Worm (Caenorhabditis elegans) whole organism, midembryonic: Measurements from ENCODE around the gene rpl-32.

Experiments used
- T22C8.4 ChIP-seq: fragments of 200-800 bp; sonication (Bioruptor generic); IDR thresholded peaks from 2 replicates; pipeline ENCODE4 v1.3.6; 2022; ENCODE audit warnings: missing genetic modification characterization, missing compliant biosample characterization
- cog-1 ChIP-seq: sonication (generic microtip); optimal IDR thresholded peaks from 2 replicates; lab custom pipeline; 2016; ENCODE audit warnings: missing genetic modification characterization, missing compliant biosample characterization
- flt-1 ChIP-seq: fragments of 200-800 bp; sonication (Bioruptor generic); IDR thresholded peaks from 2 replicates; pipeline ENCODE4 v1.3.6; 2022; ENCODE audit warnings: missing genetic modification characterization, missing compliant biosample characterization
- klf-2 ChIP-seq: fragments of 200-800 bp; sonication (Bioruptor generic); conservative IDR thresholded peaks from 2 replicates; pipeline ENCODE4 v1.3.6; 2022; ENCODE audit warnings: missing genetic modification reagents, missing genetic modification characterization, missing compliant biosample characterization
- med-1 ChIP-seq: sonication (generic microtip); optimal IDR thresholded peaks from 2 replicates; lab custom pipeline; 2017; ENCODE audit warnings: missing genetic modification characterization, mild to moderate bottlenecking, missing compliant biosample characterization, antibody characterized with exemption, missing genetic modification reagents; ENCODE audit not compliant: insufficient read depth
- ref-1 ChIP-seq: fragments of 200-800 bp; sonication (Bioruptor generic); conservative IDR thresholded peaks from 2 replicates; pipeline ENCODE4 v1.3.6; 2022; ENCODE audit warnings: missing genetic modification reagents, missing genetic modification characterization, missing compliant biosample characterization
- tab-1 ChIP-seq: fragments of 200-800 bp; sonication (Bioruptor generic); IDR thresholded peaks from 2 replicates; pipeline ENCODE4 v1.3.6; 2022; ENCODE audit warnings: missing genetic modification characterization, missing compliant biosample characterization
- ztf-23 ChIP-seq: fragments of 200-800 bp; sonication (Bioruptor generic); IDR thresholded peaks from 2 replicates; pipeline ENCODE4 v1.3.6; 2022; ENCODE audit warnings: missing genetic modification reagents, missing genetic modification characterization, missing compliant biosample characterization
- ztf-29 ChIP-seq: fragments of 200-800 bp; sonication (Bioruptor generic); IDR thresholded peaks from 2 replicates; pipeline ENCODE4 v1.3.6; 2022; ENCODE audit warnings: missing genetic modification reagents, missing genetic modification characterization, missing compliant biosample characterization

The rpl-32 gene

ce11 chrII:9026348-9026747, 30.5 kb downstream of the rpl-32 start:
- TF ChIP-seq ztf-29 (GFP tag; lab: Robert Waterston, UW) (no peak), tab-1 (no peak), med-1 (no peak), ztf-23 (GFP tag; lab: Robert Waterston, UW) (no peak), ref-1 (no peak), klf-2 (GFP tag; lab: Robert Waterston, UW) (no peak)

ce11 chrII:9024312-9024711, 32.6 kb downstream of the rpl-32 start:
- TF ChIP-seq tab-1 (no peak), ref-1 (no peak), ztf-23 (GFP tag; lab: Robert Waterston, UW) (no peak), ztf-29 (GFP tag; lab: Robert Waterston, UW) (no peak), flt-1 (GFP tag; lab: Robert Waterston, UW) (no peak), med-1 (no peak), cog-1 (tag; lab: Kevin White, UChicago) (no peak), klf-2 (GFP tag; lab: Robert Waterston, UW) (no peak), T22C8.4 (GFP tag; lab: Robert Waterston, UW) (no peak)

ce11 chrII:9021625-9022024, 35.3 kb downstream of the rpl-32 start:
- no peak for TF ChIP-seq T22C8.4 (GFP tag; lab: Robert Waterston, UW)
- TF ChIP-seq ztf-29 (GFP tag; lab: Robert Waterston, UW): no peak
- TF ChIP-seq flt-1 (GFP tag; lab: Robert Waterston, UW): no peak
- TF ChIP-seq klf-2 (GFP tag; lab: Robert Waterston, UW): no peak
- no peak for TF ChIP-seq ref-1
- no peak for TF ChIP-seq cog-1 (tag; lab: Kevin White, UChicago)
- TF ChIP-seq ztf-23 (GFP tag; lab: Robert Waterston, UW): no peak

ce11 chrII:9019704-9020103, 37.2 kb downstream of the rpl-32 start, which contains the start of gene dep-1:
Gene dep-1 (minus strand): TSS chrII:9019798.
- TF ChIP-seq T22C8.4 (GFP tag; lab: Robert Waterston, UW): no peak
- no peak for TF ChIP-seq ztf-23 (GFP tag; lab: Robert Waterston, UW)
- no peak for TF ChIP-seq cog-1 (tag; lab: Kevin White, UChicago)
- no peak for TF ChIP-seq klf-2 (GFP tag; lab: Robert Waterston, UW)
- no peak for TF ChIP-seq ztf-29 (GFP tag; lab: Robert Waterston, UW)
- TF ChIP-seq flt-1 (GFP tag; lab: Robert Waterston, UW): no peak
- TF ChIP-seq tab-1: no peak
- no peak for TF ChIP-seq ref-1
- no peak for TF ChIP-seq med-1

- no peak for TF ChIP-seq med-1
- TF ChIP-seq cog-1 (tag; lab: Kevin White, UChicago): no peak
- TF ChIP-seq T22C8.4 (GFP tag; lab: Robert Waterston, UW): no peak
- TF ChIP-seq klf-2 (GFP tag; lab: Robert Waterston, UW): no peak
- no peak for TF ChIP-seq ref-1
- TF ChIP-seq ztf-23 (GFP tag; lab: Robert Waterston, UW): no peak
- no peak for TF ChIP-seq flt-1 (GFP tag; lab: Robert Waterston, UW)
- no peak for TF ChIP-seq ztf-29 (GFP tag; lab: Robert Waterston, UW)
Measured at ce11 chrII:9017628-9018027, 39.3 kb downstream of the rpl-32 start.

ce11 chrII:9014877-9015505, 41.9 kb downstream of the rpl-32 start:
- TF ChIP-seq ref-1 (no peak), cog-1 (tag; lab: Kevin White, UChicago) (no peak), klf-2 (GFP tag; lab: Robert Waterston, UW) (no peak), ztf-23 (GFP tag; lab: Robert Waterston, UW) (no peak), T22C8.4 (GFP tag; lab: Robert Waterston, UW) (no peak), flt-1 (GFP tag; lab: Robert Waterston, UW) (no peak), med-1 (no peak), ztf-29 (GFP tag; lab: Robert Waterston, UW) (no peak), tab-1 (no peak)

ce11 chrII:9014188-9014587, 42.7 kb downstream of the rpl-32 start:
- no peak for TF ChIP-seq ref-1
- no peak for TF ChIP-seq tab-1
- no peak for TF ChIP-seq med-1
- no peak for TF ChIP-seq flt-1 (GFP tag; lab: Robert Waterston, UW)
- no peak for TF ChIP-seq T22C8.4 (GFP tag; lab: Robert Waterston, UW)
- TF ChIP-seq ztf-23 (GFP tag; lab: Robert Waterston, UW): no peak
- TF ChIP-seq klf-2 (GFP tag; lab: Robert Waterston, UW): no peak
- TF ChIP-seq ztf-29 (GFP tag; lab: Robert Waterston, UW): no peak

- TF ChIP-seq tab-1 (no peak), ztf-23 (GFP tag; lab: Robert Waterston, UW) (0 out of 2 replicates have a peak, but pooled peaks have one; percentile 34), ztf-29 (GFP tag; lab: Robert Waterston, UW) (no peak), klf-2 (GFP tag; lab: Robert Waterston, UW) (no peak)
Measured at ce11 chrII:9013341-9013740, 43.5 kb downstream of the rpl-32 start.

- no peak for TF ChIP-seq klf-2 (GFP tag; lab: Robert Waterston, UW)
- no peak for TF ChIP-seq ztf-23 (GFP tag; lab: Robert Waterston, UW)
- TF ChIP-seq cog-1 (tag; lab: Kevin White, UChicago): no peak
- no peak for TF ChIP-seq ref-1
- no peak for TF ChIP-seq flt-1 (GFP tag; lab: Robert Waterston, UW)
- no peak for TF ChIP-seq T22C8.4 (GFP tag; lab: Robert Waterston, UW)
- no peak for TF ChIP-seq med-1
- TF ChIP-seq tab-1: no peak
- TF ChIP-seq ztf-29 (GFP tag; lab: Robert Waterston, UW): no peak
Measured at ce11 chrII:9010708-9011107, 46.2 kb downstream of the rpl-32 start.
